Worm (Caenorhabditis elegans) whole organism, midembryonic: Measurements from ENCODE around the gene F40C5.1.
"Not testable (repeated sequence)": the region's sequence is repeated elsewhere in the genome, so short reads cannot be mapped to it uniquely, and the experiment has no call there.

ENCODE experiments used
- T22C8.4 ChIP-seq: fragments of 200-800 bp; sonication (Bioruptor generic); IDR thresholded peaks from 2 replicates; pipeline ENCODE4 v1.3.6; 2022; ENCODE audit warnings: missing genetic modification characterization, missing compliant biosample characterization
- cog-1 ChIP-seq: sonication (generic microtip); optimal IDR thresholded peaks from 2 replicates; lab custom pipeline; 2016; ENCODE audit warnings: missing genetic modification characterization, missing compliant biosample characterization
- flt-1 ChIP-seq: fragments of 200-800 bp; sonication (Bioruptor generic); IDR thresholded peaks from 2 replicates; pipeline ENCODE4 v1.3.6; 2022; ENCODE audit warnings: missing genetic modification characterization, missing compliant biosample characterization
- klf-2 ChIP-seq: fragments of 200-800 bp; sonication (Bioruptor generic); conservative IDR thresholded peaks from 2 replicates; pipeline ENCODE4 v1.3.6; 2022; ENCODE audit warnings: missing genetic modification reagents, missing genetic modification characterization, missing compliant biosample characterization
- med-1 ChIP-seq: sonication (generic microtip); optimal IDR thresholded peaks from 2 replicates; lab custom pipeline; 2017; ENCODE audit warnings: missing genetic modification characterization, mild to moderate bottlenecking, missing compliant biosample characterization, antibody characterized with exemption, missing genetic modification reagents; ENCODE audit not compliant: insufficient read depth
- ref-1 ChIP-seq: fragments of 200-800 bp; sonication (Bioruptor generic); conservative IDR thresholded peaks from 2 replicates; pipeline ENCODE4 v1.3.6; 2022; ENCODE audit warnings: missing genetic modification reagents, missing genetic modification characterization, missing compliant biosample characterization
- tab-1 ChIP-seq: fragments of 200-800 bp; sonication (Bioruptor generic); IDR thresholded peaks from 2 replicates; pipeline ENCODE4 v1.3.6; 2022; ENCODE audit warnings: missing genetic modification characterization, missing compliant biosample characterization
- ztf-23 ChIP-seq: fragments of 200-800 bp; sonication (Bioruptor generic); IDR thresholded peaks from 2 replicates; pipeline ENCODE4 v1.3.6; 2022; ENCODE audit warnings: missing genetic modification reagents, missing genetic modification characterization, missing compliant biosample characterization
- ztf-29 ChIP-seq: fragments of 200-800 bp; sonication (Bioruptor generic); IDR thresholded peaks from 2 replicates; pipeline ENCODE4 v1.3.6; 2022; ENCODE audit warnings: missing genetic modification reagents, missing genetic modification characterization, missing compliant biosample characterization

The F40C5.1 gene

ce11 chrV:3548798-3549197 is 23.7 kb upstream of the F40C5.1 start, which contains the start of gene srw-130:
Gene srw-130, minus strand, starts transcription at chrV:3548898.
- TF ChIP-seq klf-2 (GFP tag; lab: Robert Waterston, UW), result no peak
- no peak for TF ChIP-seq ztf-23
- TF ChIP-seq ref-1 (GFP tag; lab: Robert Waterston, UW), result no peak
- no peak for TF ChIP-seq cog-1 (tag; lab: Kevin White, UChicago)
- no peak for TF ChIP-seq med-1 (GFP tag; lab: Kevin White, UChicago)
- TF ChIP-seq flt-1 (GFP tag; lab: Robert Waterston, UW), result no peak
- no peak for TF ChIP-seq ztf-29 (GFP tag; lab: Robert Waterston, UW)
- no peak for TF ChIP-seq tab-1 (GFP tag; lab: Robert Waterston, UW)
- TF ChIP-seq T22C8.4, result no peak

- TF ChIP-seq T22C8.4, result no peak
- no peak for TF ChIP-seq ref-1 (GFP tag; lab: Robert Waterston, UW)
Measured at ce11 chrV:3549553-3549952, 23.0 kb upstream of the F40C5.1 start, which contains the start of gene sri-21. Gene sri-21, plus strand, starts transcription at chrV:3549853.

ce11 chrV:3551765-3552164 is 20.7 kb upstream of the F40C5.1 start, which contains the start of gene grl-28:
Gene grl-28, minus strand, starts transcription at chrV:3551865.
- TF ChIP-seq ref-1 (GFP tag; lab: Robert Waterston, UW) (no peak), ztf-29 (GFP tag; lab: Robert Waterston, UW) (no peak), klf-2 (GFP tag; lab: Robert Waterston, UW) (no peak), tab-1 (GFP tag; lab: Robert Waterston, UW) (no peak), med-1 (GFP tag; lab: Kevin White, UChicago) (no peak), cog-1 (tag; lab: Kevin White, UChicago) (no peak), ztf-23 (no peak), T22C8.4 (no peak), flt-1 (GFP tag; lab: Robert Waterston, UW) (no peak)

- no peak for TF ChIP-seq ztf-29 (GFP tag; lab: Robert Waterston, UW)
- TF ChIP-seq cog-1 (tag; lab: Kevin White, UChicago), result no peak
- no peak for TF ChIP-seq klf-2 (GFP tag; lab: Robert Waterston, UW)
- TF ChIP-seq ztf-23, result no peak
- no peak for TF ChIP-seq tab-1 (GFP tag; lab: Robert Waterston, UW)
- no peak for TF ChIP-seq T22C8.4
- no peak for TF ChIP-seq med-1 (GFP tag; lab: Kevin White, UChicago)
- no peak for TF ChIP-seq ref-1 (GFP tag; lab: Robert Waterston, UW)
- no peak for TF ChIP-seq flt-1 (GFP tag; lab: Robert Waterston, UW)
Measured at ce11 chrV:3552740-3553469, 19.6 kb upstream of the F40C5.1 start, which contains the start of gene T24A6.20. Gene T24A6.20, plus strand, starts transcription at chrV:3553134.

DNA sequence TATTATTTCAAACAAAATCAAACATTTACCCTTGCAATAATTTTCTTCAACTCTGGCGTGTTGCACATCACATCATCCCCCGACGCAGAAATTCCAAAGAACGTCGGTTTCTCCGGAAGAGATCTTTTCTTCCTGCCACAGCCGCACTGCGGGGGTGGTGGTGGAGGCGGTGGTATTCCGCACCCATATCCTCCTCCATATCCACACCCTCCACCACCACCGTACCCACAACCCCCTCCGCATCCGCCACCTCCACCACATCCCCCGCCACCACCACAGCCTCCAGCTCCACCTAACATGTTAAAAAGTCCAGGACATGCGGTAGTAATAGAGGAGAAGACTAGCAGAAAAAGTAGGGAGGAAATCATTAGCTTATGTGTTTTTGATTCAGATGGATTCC is 17.6 kb upstream of the F40C5.1 start, which contains the start of gene grl-29:
Gene grl-29, minus strand, starts transcription at position 368 of the 400 bp plus-strand sequence.
- TF ChIP-seq ztf-29 (GFP tag; lab: Robert Waterston, UW) (no peak), T22C8.4 (no peak), med-1 (GFP tag; lab: Kevin White, UChicago) (no peak), ztf-23 (0 out of 2 replicates have a peak, but pooled peaks have one; percentile 19), tab-1 (GFP tag; lab: Robert Waterston, UW) (no peak), cog-1 (tag; lab: Kevin White, UChicago) (no peak)

ce11 chrV:3555986-3556385 is 16.5 kb upstream of the F40C5.1 start, which contains the start of gene grl-30:
Gene grl-30, plus strand, starts transcription at chrV:3556286.
- TF ChIP-seq klf-2 (GFP tag; lab: Robert Waterston, UW) (no peak), tab-1 (GFP tag; lab: Robert Waterston, UW) (no peak), ref-1 (GFP tag; lab: Robert Waterston, UW) (no peak), med-1 (GFP tag; lab: Kevin White, UChicago) (no peak), flt-1 (GFP tag; lab: Robert Waterston, UW) (no peak), ztf-23 (no peak), ztf-29 (GFP tag; lab: Robert Waterston, UW) (no peak), T22C8.4 (no peak), cog-1 (tag; lab: Kevin White, UChicago) (no peak)

ce11 chrV:3557422-3557821 is 15.1 kb upstream of the F40C5.1 start, which contains the start of gene grl-31:
Gene grl-31, minus strand, starts transcription at chrV:3557778.
- TF ChIP-seq ztf-29 (GFP tag; lab: Robert Waterston, UW) (no peak), med-1 (GFP tag; lab: Kevin White, UChicago) (no peak), T22C8.4 (no peak), ztf-23 (no peak), tab-1 (GFP tag; lab: Robert Waterston, UW) (no peak), ref-1 (GFP tag; lab: Robert Waterston, UW) (no peak), flt-1 (GFP tag; lab: Robert Waterston, UW) (no peak), klf-2 (GFP tag; lab: Robert Waterston, UW) (no peak), cog-1 (tag; lab: Kevin White, UChicago) (no peak)

DNA sequence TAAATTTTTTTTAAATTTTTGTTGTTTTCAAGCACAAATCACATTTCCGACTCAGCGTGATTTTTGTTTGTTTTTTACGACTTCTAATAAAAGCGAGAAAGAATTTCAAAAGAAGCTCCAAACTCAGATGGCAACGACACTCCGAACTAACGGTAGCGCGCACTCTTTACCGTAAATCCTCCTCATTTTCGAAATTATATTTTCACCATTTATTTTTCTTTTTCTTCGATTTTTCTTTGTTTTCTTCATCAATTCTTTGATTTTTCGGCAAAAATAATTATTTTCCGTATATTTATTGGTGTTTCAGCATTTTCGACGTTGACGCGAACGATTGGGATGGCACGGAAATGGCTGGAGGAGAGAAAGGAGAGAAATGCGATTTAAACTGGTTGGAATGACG is 13.8 kb upstream of the F40C5.1 start, which contains the start of gene T24A6.1:
Gene T24A6.1, plus strand, starts transcription at position 301 of the 400 bp plus-strand sequence.
- not testable (repeated sequence) for TF ChIP-seq ztf-23; ztf-29 (GFP tag; lab: Robert Waterston, UW); ref-1 (GFP tag; lab: Robert Waterston, UW)

DNA sequence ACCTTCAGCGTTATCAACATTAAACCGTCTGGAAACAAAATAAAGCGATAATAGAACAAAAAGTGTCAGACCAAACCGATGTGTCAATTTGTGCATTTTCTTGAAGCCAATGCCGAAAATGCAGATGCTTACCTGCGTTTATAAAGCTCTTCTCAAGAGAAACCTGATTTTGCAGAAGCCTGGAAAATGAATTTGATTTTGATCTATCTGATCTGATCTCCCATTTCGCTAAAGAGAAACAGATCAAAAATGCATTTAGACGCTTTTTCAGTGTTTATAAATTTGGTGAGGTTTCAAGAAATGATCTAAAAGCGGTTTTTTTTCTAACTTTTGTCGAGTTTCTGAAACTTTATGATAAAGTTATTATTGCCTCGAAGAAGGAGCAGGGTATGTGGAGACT is 9.7 kb upstream of the F40C5.1 start, which contains the start of gene T24A6.16:
Gene T24A6.16, minus strand, starts transcription at position 101 of the 400 bp plus-strand sequence.
- not testable (repeated sequence) for TF ChIP-seq klf-2 (GFP tag; lab: Robert Waterston, UW); ztf-23; ref-1 (GFP tag; lab: Robert Waterston, UW)
